Fruit fly (Drosophila melanogaster) whole organism, embryonic: ENCODE measurements around the gene Spn88Eb.

Experiments used
- Aef1 ChIP-seq: fragments of 200-800 bp; sonication (Bioruptor generic); IDR thresholded peaks from 3 replicates; pipeline ENCODE4 v1.3.6; 2022; ENCODE audit warnings: missing biosample characterization, missing genetic modification characterization
- Asciz ChIP-seq: fragments of 200-800 bp; sonication (Bioruptor generic); optimal IDR thresholded peaks from 2 replicates; lab custom pipeline; 2017; ENCODE audit warnings: missing biosample characterization, mild to moderate bottlenecking, missing genetic modification characterization, missing genetic modification reagents
- CG10431 ChIP-seq: fragments of 200-800 bp; sonication (Bioruptor generic); optimal IDR thresholded peaks from 3 replicates; lab custom pipeline; 2018; ENCODE audit warnings: missing biosample characterization, mild to moderate bottlenecking, missing genetic modification characterization
- CG10565 ChIP-seq: fragments of 200-800 bp; sonication (Bioruptor generic); optimal IDR thresholded peaks from 3 replicates; lab custom pipeline; 2016; ENCODE audit warnings: missing biosample characterization, mild to moderate bottlenecking, missing genetic modification characterization
- CG10959 ChIP-seq: fragments of 200-800 bp; sonication (Bioruptor generic); IDR thresholded peaks from 2 replicates; pipeline ENCODE4 v1.3.6; 2022; ENCODE audit warnings: missing biosample characterization, missing genetic modification characterization
- CG10979 ChIP-seq: fragments of 200-800 bp; sonication (Bioruptor generic); optimal IDR thresholded peaks from 2 replicates; lab custom pipeline; 2018; ENCODE audit warnings: missing biosample characterization, mild to moderate bottlenecking, missing genetic modification characterization, moderate library complexity
- CG11398 ChIP-seq: fragments of 200-800 bp; sonication (Bioruptor generic); optimal IDR thresholded peaks from 2 replicates; lab custom pipeline; 2016; ENCODE audit warnings: missing biosample characterization, missing genetic modification characterization
- CG12391 ChIP-seq: fragments of 200-800 bp; sonication (Bioruptor generic); optimal IDR thresholded peaks from 3 replicates; lab custom pipeline; 2018; ENCODE audit warnings: missing biosample characterization, mild to moderate bottlenecking, missing genetic modification characterization, moderate library complexity
- CG14014 ChIP-seq: fragments of 200-800 bp; sonication (Bioruptor generic); IDR thresholded peaks from 2 replicates; pipeline ENCODE4 v1.3.6; 2022; ENCODE audit warnings: missing biosample characterization, missing genetic modification characterization
- CG14441 ChIP-seq: fragments of 200-800 bp; sonication (Bioruptor generic); IDR thresholded peaks from 2 replicates; pipeline ENCODE4 v1.3.6; 2022; ENCODE audit warnings: missing biosample characterization, missing genetic modification characterization
- CG17912 ChIP-seq: fragments of 200-800 bp; sonication (Bioruptor generic); optimal IDR thresholded peaks from 2 replicates; lab custom pipeline; 2018; ENCODE audit warnings: missing biosample characterization, mild to moderate bottlenecking, missing genetic modification characterization
- CG2199 ChIP-seq: fragments of 200-800 bp; sonication (Bioruptor generic); IDR thresholded peaks from 3 replicates; pipeline ENCODE4 v1.3.6; 2022; ENCODE audit warnings: missing biosample characterization, missing genetic modification characterization
- CG30403 ChIP-seq: fragments of 200-800 bp; sonication (Bioruptor generic); optimal IDR thresholded peaks from 3 replicates; lab custom pipeline; 2016; ENCODE audit warnings: missing biosample characterization, missing genetic modification characterization
- CG32532 ChIP-seq: fragments of 200-800 bp; sonication (Bioruptor generic); IDR thresholded peaks from 2 replicates; pipeline ENCODE4 v1.3.6; 2022; ENCODE audit warnings: missing biosample characterization, missing genetic modification characterization
- CG34422 ChIP-seq: fragments of 200-800 bp; sonication (Bioruptor generic); IDR thresholded peaks from 3 replicates; pipeline ENCODE4 v1.3.6; 2022; ENCODE audit warnings: missing biosample characterization, missing genetic modification characterization
- CG3847 ChIP-seq: fragments of 200-800 bp; sonication (Bioruptor generic); IDR thresholded peaks from 2 replicates; pipeline ENCODE4 v1.3.6; 2022; ENCODE audit warnings: missing biosample characterization, missing genetic modification characterization
- CG4820 ChIP-seq: fragments of 200-800 bp; sonication (Bioruptor generic); optimal IDR thresholded peaks from 3 replicates; lab custom pipeline; 2016; ENCODE audit warnings: missing biosample characterization, missing genetic modification characterization
- CG5180 ChIP-seq: fragments of 200-800 bp; sonication (Bioruptor generic); optimal IDR thresholded peaks from 3 replicates; lab custom pipeline; 2017; ENCODE audit warnings: missing biosample characterization, missing genetic modification characterization, mild to moderate bottlenecking, moderate library complexity, missing genetic modification reagents
- CG5245 ChIP-seq: fragments of 200-800 bp; sonication (Bioruptor generic); optimal IDR thresholded peaks from 3 replicates; lab custom pipeline; 2016; ENCODE audit warnings: missing biosample characterization, missing genetic modification characterization
- CG6175 ChIP-seq: fragments of 200-800 bp; sonication (Bioruptor generic); IDR thresholded peaks from 3 replicates; pipeline ENCODE4 v1.3.6; 2022; ENCODE audit warnings: missing biosample characterization, missing genetic modification characterization
- CG8290 ChIP-seq, 3 experiments: fragments of 200-800 bp; sonication (Bioruptor generic); optimal IDR thresholded peaks; 2 replicates each; lab custom pipeline; 2016 to 2019; ENCODE audit warnings: missing biosample characterization in 3 of 3, missing genetic modification characterization in 3 of 3, mild to moderate bottlenecking in 2 of 3, moderate library complexity in 1 of 3
- CoRest ChIP-seq: fragments of 200-800 bp; sonication (Bioruptor generic); optimal IDR thresholded peaks from 3 replicates; lab custom pipeline; 2018; ENCODE audit warnings: missing biosample characterization, mild to moderate bottlenecking, missing genetic modification characterization, moderate library complexity
- D19B ChIP-seq: fragments of 200-800 bp; sonication (Bioruptor generic); optimal IDR thresholded peaks from 2 replicates; lab custom pipeline; 2017; ENCODE audit warnings: missing biosample characterization, mild to moderate bottlenecking, missing genetic modification characterization
- Doc3 ChIP-seq: fragments of 200-800 bp; sonication (Bioruptor generic); IDR thresholded peaks from 3 replicates; pipeline ENCODE4 v1.3.6; 2022; ENCODE audit warnings: missing biosample characterization, missing genetic modification characterization; ENCODE audit not compliant: partially characterized antibody
- Hand ChIP-seq: fragments of 200-800 bp; sonication (Bioruptor generic); optimal IDR thresholded peaks from 2 replicates; lab custom pipeline; 2017; ENCODE audit warnings: mild to moderate bottlenecking, missing biosample characterization, missing genetic modification reagents, missing genetic modification characterization
- Lim3 ChIP-seq: fragments of 200-800 bp; sonication (Bioruptor generic); IDR thresholded peaks from 2 replicates; pipeline ENCODE4 v1.3.6; 2022; ENCODE audit warnings: missing biosample characterization, missing genetic modification characterization
- Pdp1 ChIP-seq, 2 experiments: fragments of 200-800 bp; sonication (Bioruptor generic); optimal IDR thresholded peaks; 3 replicates each; lab custom pipeline; 2016; ENCODE audit warnings: missing biosample characterization in 2 of 2, missing genetic modification characterization in 2 of 2, mild to moderate bottlenecking in 1 of 2, moderate library complexity in 1 of 2
- Ravus ChIP-seq: fragments of 200-800 bp; sonication (Bioruptor generic); IDR thresholded peaks from 2 replicates; pipeline ENCODE4 v1.3.6; 2022; ENCODE audit warnings: missing biosample characterization, missing genetic modification characterization
- Sox100B ChIP-seq: fragments of 200-800 bp; sonication (Bioruptor generic); optimal IDR thresholded peaks from 3 replicates; lab custom pipeline; 2018; ENCODE audit warnings: missing biosample characterization, mild to moderate bottlenecking, missing genetic modification characterization
- bbx ChIP-seq: fragments of 200-800 bp; sonication (Bioruptor generic); IDR thresholded peaks from 2 replicates; pipeline ENCODE4 v1.3.6; 2022; ENCODE audit warnings: missing biosample characterization, missing genetic modification characterization; ENCODE audit not compliant: partially characterized antibody
- en ChIP-seq: fragments of 200-800 bp; sonication (Bioruptor generic); optimal IDR thresholded peaks from 2 replicates; lab custom pipeline; 2016; ENCODE audit warnings: missing biosample characterization, missing genetic modification characterization
- ewg ChIP-seq: fragments of 200-800 bp; sonication (Bioruptor generic); optimal IDR thresholded peaks from 3 replicates; lab custom pipeline; 2017; ENCODE audit warnings: mild to moderate bottlenecking, missing biosample characterization, missing genetic modification reagents, missing genetic modification characterization
- exex ChIP-seq: fragments of 200-800 bp; sonication (Bioruptor generic); optimal IDR thresholded peaks from 4 replicates; lab custom pipeline; 2018; ENCODE audit warnings: missing biosample characterization, mild to moderate bottlenecking, missing genetic modification characterization, moderate library complexity
- gce ChIP-seq: fragments of 200-800 bp; sonication (Bioruptor generic); IDR thresholded peaks from 3 replicates; pipeline ENCODE4 v1.3.6; 2022; ENCODE audit warnings: missing biosample characterization, missing genetic modification characterization
- hbn ChIP-seq: fragments of 200-800 bp; sonication (Bioruptor generic); IDR thresholded peaks from 2 replicates; pipeline ENCODE4 v1.3.6; 2022; ENCODE audit warnings: missing biosample characterization, missing genetic modification characterization; ENCODE audit not compliant: partially characterized antibody
- her ChIP-seq: fragments of 200-800 bp; sonication (Bioruptor generic); optimal IDR thresholded peaks from 2 replicates; lab custom pipeline; 2016; ENCODE audit warnings: missing biosample characterization, missing genetic modification characterization
- jing ChIP-seq: fragments of 200-800 bp; sonication (Bioruptor generic); optimal IDR thresholded peaks from 2 replicates; lab custom pipeline; 2018; ENCODE audit warnings: missing biosample characterization, mild to moderate bottlenecking, missing genetic modification characterization
- kah ChIP-seq: fragments of 200-800 bp; sonication (Bioruptor generic); optimal IDR thresholded peaks from 2 replicates; lab custom pipeline; 2018; ENCODE audit warnings: missing biosample characterization, mild to moderate bottlenecking, missing genetic modification characterization
- kay ChIP-seq: fragments of 200-800 bp; sonication (Bioruptor generic); optimal IDR thresholded peaks from 2 replicates; lab custom pipeline; 2016; ENCODE audit warnings: missing biosample characterization, missing genetic modification characterization
- lola ChIP-seq, 3 experiments: fragments of >200 bp in 2 of 3; fragments of 200-800 bp in 1 of 3; sonication (Bioruptor generic) in 1 of 3; optimal IDR thresholded peaks; 2 replicates each; lab custom pipeline; 2017 to 2019; ENCODE audit warnings: missing biosample characterization in 3 of 3, missing genetic modification characterization in 3 of 3, mild to moderate bottlenecking in 1 of 3, moderate library complexity in 1 of 3
- onecut ChIP-seq: fragments of 200-800 bp; sonication (Bioruptor generic); IDR thresholded peaks from 2 replicates; pipeline ENCODE4 v1.3.6; 2022; ENCODE audit warnings: missing biosample characterization, missing genetic modification characterization
- pb ChIP-seq: fragments of 200-800 bp; sonication (Bioruptor generic); optimal IDR thresholded peaks from 3 replicates; lab custom pipeline; 2016; ENCODE audit warnings: missing biosample characterization, missing genetic modification characterization
- pnt ChIP-seq: fragments of 200-800 bp; sonication (Bioruptor generic); optimal IDR thresholded peaks from 3 replicates; lab custom pipeline; 2016; ENCODE audit warnings: missing biosample characterization, missing genetic modification characterization
- run ChIP-seq: fragments of 200-800 bp; sonication (Bioruptor generic); optimal IDR thresholded peaks from 3 replicates; lab custom pipeline; 2018; ENCODE audit warnings: missing biosample characterization, mild to moderate bottlenecking, missing genetic modification characterization
- sisA ChIP-seq: fragments of 200-800 bp; sonication (Bioruptor generic); IDR thresholded peaks from 2 replicates; pipeline ENCODE4 v1.3.6; 2022; ENCODE audit warnings: missing biosample characterization, missing genetic modification characterization
- slp2 ChIP-seq: fragments of 200-800 bp; sonication (Bioruptor generic); optimal IDR thresholded peaks from 2 replicates; lab custom pipeline; 2016; ENCODE audit warnings: missing biosample characterization, missing genetic modification characterization
- trem ChIP-seq: fragments of 200-800 bp; optimal IDR thresholded peaks from 3 replicates; lab custom pipeline; 2019; ENCODE audit warnings: missing biosample characterization, mild to moderate bottlenecking, missing genetic modification characterization, moderate library complexity

Gene Spn88Eb

DNA sequence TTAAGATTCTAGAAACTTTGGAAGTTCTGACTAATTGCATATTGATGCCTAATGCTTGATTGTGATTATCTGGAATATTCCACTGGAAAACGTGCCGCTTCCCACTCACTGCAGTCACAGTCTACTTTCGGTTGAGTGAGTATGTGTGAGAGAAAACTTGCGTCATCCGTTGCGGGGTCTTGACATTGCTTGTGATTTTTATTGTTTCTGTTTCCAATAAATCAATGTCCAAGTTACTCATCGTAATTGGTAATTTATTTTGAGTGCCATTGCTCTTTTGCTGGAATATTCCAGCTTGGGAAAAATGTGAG, 34.4 kb upstream of the Spn88Eb start (continued):
- TF ChIP-seq CG32532 (0 out of 2 replicates have a peak, but pooled peaks have one; percentile 40), jing (GFP tag; lab: Kevin White, UChicago) (no peak), CG17912 (GFP tag; lab: Kevin White, UChicago) (peak; percentile 64), CG10431 (no peak), CG4820 (GFP tag; lab: Kevin White, UChicago) (no peak), CG34422 (GFP tag; lab: Robert Waterston, UW) (no peak), CG5245 (GFP tag; lab: Kevin White, UChicago) (no peak)
- TF ChIP-seq, all 482 proteins: peak for 8

DNA sequence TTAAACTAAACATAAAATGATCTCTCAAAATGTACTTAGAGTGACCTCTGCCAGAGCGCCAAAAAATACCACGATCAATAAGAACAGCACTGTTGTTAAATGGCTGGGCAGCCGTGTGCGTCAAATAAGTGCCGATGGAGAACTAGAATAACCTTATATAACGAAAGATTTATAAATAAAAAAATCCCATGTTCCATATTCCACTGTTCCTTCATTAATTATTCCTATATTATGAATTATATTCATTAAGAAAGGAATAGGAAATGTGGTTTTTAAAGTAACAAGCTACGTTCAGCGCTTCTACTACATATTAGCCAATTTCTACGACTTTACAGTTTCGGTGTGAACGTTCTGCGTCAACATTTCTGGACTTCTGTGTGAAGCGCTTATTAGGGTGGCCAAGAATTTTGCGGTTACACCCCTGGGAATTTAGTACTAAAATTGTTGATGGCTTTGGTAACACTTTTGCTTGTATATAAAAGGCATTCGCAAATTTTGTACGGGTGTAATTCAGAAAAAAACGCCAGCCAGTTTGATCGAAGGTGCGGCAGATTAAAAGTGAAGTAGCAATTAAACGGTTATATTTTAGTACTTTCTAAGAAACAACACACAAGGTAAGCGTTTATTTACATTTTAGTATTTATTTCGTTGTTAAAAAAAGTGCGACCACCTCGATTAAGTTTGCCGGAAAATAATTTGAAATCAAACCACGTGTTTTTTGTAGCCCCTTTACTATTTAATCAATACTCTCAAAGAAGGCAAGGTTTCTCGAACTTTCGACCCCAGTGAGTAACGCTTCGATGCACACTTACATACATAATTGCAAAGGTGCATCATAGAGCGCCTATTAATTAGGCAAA, 33.9 kb upstream of the Spn88Eb start, which contains the start of the genes tefu and Hsc70-4:
Gene tefu, minus strand, starts transcription at position 51 of the 860 bp plus-strand sequence.
Gene Hsc70-4, plus strand, starts transcription at position 502 of the 860 bp plus-strand sequence.
- TF ChIP-seq ewg (GFP tag; lab: Kevin White, UChicago) = peak; percentile 60
- TF ChIP-seq her (GFP tag; lab: Kevin White, UChicago) = peak; percentile 28
- TF ChIP-seq Lim3 = no peak
- no peak for TF ChIP-seq CG10565 (GFP tag; lab: Kevin White, UChicago)
- TF ChIP-seq CG10979 (tag; lab: Kevin White, UChicago) = peak; percentile 57
- peak; percentile 86 for TF ChIP-seq Aef1 (GFP tag; lab: Robert Waterston, UW)
- no peak for TF ChIP-seq bbx
- TF ChIP-seq kah (GFP tag; lab: Kevin White, UChicago) = peak; percentile 45
- peak; percentile 18 for TF ChIP-seq kay (GFP tag; lab: Kevin White, UChicago)
- TF ChIP-seq hbn (GFP tag; lab: Robert Waterston, UW) = no peak
- peak; percentile 43 for TF ChIP-seq Ravus (GFP tag; lab: Robert Waterston, UW)
- TF ChIP-seq en (GFP tag; lab: Kevin White, UChicago) = no peak
- no peak for TF ChIP-seq pb (GFP tag; lab: Kevin White, UChicago)
- TF ChIP-seq pnt (GFP tag; lab: Kevin White, UChicago) = peak; percentile 85
- no peak for TF ChIP-seq Doc3 (GFP tag; lab: Robert Waterston, UW)
- TF ChIP-seq CG8290 (GFP tag; optimal IDR thresholded peaks at IDR 0.05; lab: Kevin White, UChicago) = peak; percentile 79
- peak in 1 of 2 experiments; percentile 72 for TF ChIP-seq CG8290 (tag; optimal IDR thresholded peaks at IDR 0.05; lab: Kevin White, UChicago)
- TF ChIP-seq Sox100B (GFP tag; lab: Kevin White, UChicago) = peak; percentile 18
- TF ChIP-seq lola (GFP tag; optimal IDR thresholded peaks at IDR 0.05; lab: Kevin White, UChicago) = peak in 2 of 3 experiments; percentile 64 to 93
- peak; percentile 30 for TF ChIP-seq exex
- TF ChIP-seq CG5180 (GFP tag; lab: Kevin White, UChicago) = no peak
- no peak for TF ChIP-seq CG11398 (GFP tag; lab: Kevin White, UChicago)
- peak; percentile 42 for TF ChIP-seq D19B (GFP tag; lab: Kevin White, UChicago)
- TF ChIP-seq trem (tag; lab: Kevin White, UChicago) = peak; percentile 65
- no peak for TF ChIP-seq Hand (GFP tag; lab: Kevin White, UChicago)
- TF ChIP-seq slp2 (GFP tag; lab: Kevin White, UChicago) = peak; percentile 62
- TF ChIP-seq CG3847 (GFP tag; lab: Robert Waterston, UW) = peak; percentile 88
- TF ChIP-seq run = peak; percentile 79
- TF ChIP-seq CoRest (tag; lab: Kevin White, UChicago) = peak; percentile 91
- peak; percentile 86 for TF ChIP-seq CG12391
- peak; percentile 66; the same call in 2 of the 3 replicates for TF ChIP-seq CG6175 (GFP tag; lab: Robert Waterston, UW)
- TF ChIP-seq CG2199 (GFP tag; lab: Robert Waterston, UW) = peak; percentile 64; the same call in 2 of the 3 replicates
- peak; percentile 90 for TF ChIP-seq sisA (GFP tag; lab: Robert Waterston, UW)
- TF ChIP-seq onecut = peak; percentile 85
- TF ChIP-seq Pdp1 (GFP tag; optimal IDR thresholded peaks at IDR 0.05; lab: Kevin White, UChicago) = peak; percentile 85 to 90
- peak; percentile 30; the same call in 1 of the 2 replicates for TF ChIP-seq CG10959 (GFP tag; lab: Robert Waterston, UW)
- TF ChIP-seq Asciz (GFP tag; lab: Kevin White, UChicago) = no peak
- TF ChIP-seq CG14014 (GFP tag; lab: Robert Waterston, UW) = peak; percentile 61; the same call in 1 of the 2 replicates
- TF ChIP-seq CG14441 (GFP tag; lab: Robert Waterston, UW) = peak; percentile 86
- TF ChIP-seq CG30403 (GFP tag; lab: Kevin White, UChicago) = peak; percentile 88
- peak; percentile 50; the same call in 1 of the 3 replicates for TF ChIP-seq gce (GFP tag; lab: Robert Waterston, UW)
